Fruit fly (Drosophila melanogaster): ENCODE measurements around the gene VhaSFD.

Gene VhaSFD

DNA sequence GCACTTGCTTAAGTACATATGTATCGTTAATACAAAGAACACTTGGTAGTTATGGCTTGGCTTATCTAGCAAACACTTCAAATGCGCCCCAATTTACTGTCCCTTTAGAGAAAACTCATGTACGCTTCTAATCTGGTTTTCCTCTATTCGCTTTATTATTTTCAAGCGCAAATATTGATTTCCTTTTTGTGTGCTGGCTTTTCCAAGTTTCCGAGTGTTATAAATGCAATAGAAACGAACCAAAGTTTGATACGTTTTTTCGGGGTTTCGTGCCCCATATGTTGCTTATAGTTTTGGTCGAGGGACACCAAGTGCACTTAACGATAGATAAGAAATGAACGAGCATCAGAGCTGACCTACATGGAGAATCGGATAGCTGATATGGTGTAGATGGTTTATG lies 13.7 kb downstream of the VhaSFD start:
- TF ChIP-seq Sin3A (optimal IDR thresholded peaks at IDR 0.05): no peak
- TF ChIP-seq insv (optimal IDR thresholded peaks at IDR 0.05): no peak
- TF ChIP-seq psq (optimal IDR thresholded peaks at IDR 0.05): no peak
- TF ChIP-seq Myc (optimal IDR thresholded peaks at IDR 0.05): no peak
- TF ChIP-seq ttk (optimal IDR thresholded peaks at IDR 0.05): no peak
- no peak for TF ChIP-seq h (optimal IDR thresholded peaks at IDR 0.05)

DNA sequence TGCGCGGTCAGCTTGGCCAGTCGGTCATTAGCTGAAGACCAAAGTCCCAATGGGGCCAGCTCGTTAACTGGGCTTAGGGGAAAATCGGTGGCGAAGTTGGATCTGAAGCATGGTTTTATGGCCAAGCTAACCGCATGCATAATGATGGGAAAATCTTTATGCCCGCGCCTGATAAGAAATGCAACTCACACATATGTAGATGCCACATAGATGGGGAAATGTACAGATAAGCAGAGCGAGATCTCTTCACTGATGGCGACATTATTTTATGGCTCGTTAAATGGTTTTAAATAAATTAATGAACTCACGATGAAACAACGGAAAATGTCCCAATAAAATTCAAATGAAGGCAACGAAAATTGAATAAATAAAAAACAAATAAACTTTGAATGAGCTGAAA lies 15.7 kb downstream of the VhaSFD start:
- TF ChIP-seq psq (optimal IDR thresholded peaks at IDR 0.05) (no peak), Myc (optimal IDR thresholded peaks at IDR 0.05) (no peak), h (optimal IDR thresholded peaks at IDR 0.05) (no peak)

- TF ChIP-seq psq (optimal IDR thresholded peaks at IDR 0.05) (no peak), Sin3A (optimal IDR thresholded peaks at IDR 0.05) (no peak), h (optimal IDR thresholded peaks at IDR 0.05) (no peak), ttk (optimal IDR thresholded peaks at IDR 0.05) (no peak), insv (optimal IDR thresholded peaks at IDR 0.05) (no peak), Myc (optimal IDR thresholded peaks at IDR 0.05) (no peak)
These were observed 16.9 kb downstream of the VhaSFD start for dm6 chr2L:16710677-16711076.

dm6 chr2L:16710234-16710633 lies 17.4 kb downstream of the VhaSFD start:
- TF ChIP-seq h (optimal IDR thresholded peaks at IDR 0.05) (no peak), insv (optimal IDR thresholded peaks at IDR 0.05) (no peak), Sin3A (optimal IDR thresholded peaks at IDR 0.05) (no peak), ttk (optimal IDR thresholded peaks at IDR 0.05) (no peak), Myc (optimal IDR thresholded peaks at IDR 0.05) (no peak), psq (optimal IDR thresholded peaks at IDR 0.05) (no peak)

DNA sequence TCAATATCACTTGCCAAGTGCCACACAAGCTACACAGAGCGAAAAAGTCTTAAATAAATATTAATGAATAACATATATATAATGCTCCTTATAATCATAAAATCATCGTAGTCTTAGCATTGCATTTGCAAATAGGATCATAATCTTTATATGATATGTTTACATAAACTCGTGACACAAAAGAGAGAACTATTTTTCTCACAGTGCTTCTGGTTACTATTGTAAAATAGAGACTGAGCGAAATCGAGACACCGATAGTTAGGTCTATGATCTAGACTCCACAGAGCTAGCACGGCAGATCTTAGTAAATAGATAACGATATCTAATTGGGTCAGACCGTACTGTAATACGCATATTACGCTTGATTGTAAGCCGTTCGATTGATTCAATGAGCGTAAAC lies 17.9 kb downstream of the VhaSFD start:
- TF ChIP-seq h (optimal IDR thresholded peaks at IDR 0.05) (no peak), Myc (optimal IDR thresholded peaks at IDR 0.05) (no peak), psq (optimal IDR thresholded peaks at IDR 0.05) (no peak), Sin3A (optimal IDR thresholded peaks at IDR 0.05) (no peak), ttk (optimal IDR thresholded peaks at IDR 0.05) (no peak)

dm6 chr2L:16706882-16707775 lies 20.5 kb downstream of the VhaSFD start:
- no peak for TF ChIP-seq ttk (optimal IDR thresholded peaks at IDR 0.05)
- TF ChIP-seq Sin3A (optimal IDR thresholded peaks at IDR 0.05): no peak
- TF ChIP-seq h (optimal IDR thresholded peaks at IDR 0.05): no peak
- no peak for TF ChIP-seq psq (optimal IDR thresholded peaks at IDR 0.05)
- no peak for TF ChIP-seq insv (optimal IDR thresholded peaks at IDR 0.05)
- no peak for TF ChIP-seq Myc (optimal IDR thresholded peaks at IDR 0.05)

dm6 chr2L:16703753-16704152 lies 23.9 kb downstream of the VhaSFD start:
- peak; percentile 53 for TF ChIP-seq psq (optimal IDR thresholded peaks at IDR 0.05)
- TF ChIP-seq insv (optimal IDR thresholded peaks at IDR 0.05): no peak
- TF ChIP-seq Myc (optimal IDR thresholded peaks at IDR 0.05): no peak

- peak; percentile 46 for TF ChIP-seq psq (optimal IDR thresholded peaks at IDR 0.05)
- TF ChIP-seq ttk (optimal IDR thresholded peaks at IDR 0.05): no peak
These were observed 24.6 kb downstream of the VhaSFD start for dm6 chr2L:16703008-16703510.

- TF ChIP-seq ttk (optimal IDR thresholded peaks at IDR 0.05) (no peak), insv (optimal IDR thresholded peaks at IDR 0.05) (no peak), h (optimal IDR thresholded peaks at IDR 0.05) (no peak), Myc (optimal IDR thresholded peaks at IDR 0.05) (no peak), psq (optimal IDR thresholded peaks at IDR 0.05) (no peak), Sin3A (optimal IDR thresholded peaks at IDR 0.05) (no peak)
These were observed 37.1 kb downstream of the VhaSFD start for dm6 chr2L:16690619-16690908.

dm6 chr2L:16689800-16690618 lies 37.6 kb downstream of the VhaSFD start:
- no peak for TF ChIP-seq Myc (optimal IDR thresholded peaks at IDR 0.05)
- TF ChIP-seq insv (optimal IDR thresholded peaks at IDR 0.05): no peak
- no peak for TF ChIP-seq h (optimal IDR thresholded peaks at IDR 0.05)
- no peak for TF ChIP-seq psq (optimal IDR thresholded peaks at IDR 0.05)
- no peak for TF ChIP-seq ttk (optimal IDR thresholded peaks at IDR 0.05)
- no peak for TF ChIP-seq Sin3A (optimal IDR thresholded peaks at IDR 0.05)

dm6 chr2L:16687863-16688262 lies 39.8 kb downstream of the VhaSFD start:
- TF ChIP-seq h (optimal IDR thresholded peaks at IDR 0.05) (no peak), Sin3A (optimal IDR thresholded peaks at IDR 0.05) (no peak), insv (optimal IDR thresholded peaks at IDR 0.05) (no peak), psq (optimal IDR thresholded peaks at IDR 0.05) (no peak), ttk (optimal IDR thresholded peaks at IDR 0.05) (no peak), Myc (optimal IDR thresholded peaks at IDR 0.05) (no peak)

DNA sequence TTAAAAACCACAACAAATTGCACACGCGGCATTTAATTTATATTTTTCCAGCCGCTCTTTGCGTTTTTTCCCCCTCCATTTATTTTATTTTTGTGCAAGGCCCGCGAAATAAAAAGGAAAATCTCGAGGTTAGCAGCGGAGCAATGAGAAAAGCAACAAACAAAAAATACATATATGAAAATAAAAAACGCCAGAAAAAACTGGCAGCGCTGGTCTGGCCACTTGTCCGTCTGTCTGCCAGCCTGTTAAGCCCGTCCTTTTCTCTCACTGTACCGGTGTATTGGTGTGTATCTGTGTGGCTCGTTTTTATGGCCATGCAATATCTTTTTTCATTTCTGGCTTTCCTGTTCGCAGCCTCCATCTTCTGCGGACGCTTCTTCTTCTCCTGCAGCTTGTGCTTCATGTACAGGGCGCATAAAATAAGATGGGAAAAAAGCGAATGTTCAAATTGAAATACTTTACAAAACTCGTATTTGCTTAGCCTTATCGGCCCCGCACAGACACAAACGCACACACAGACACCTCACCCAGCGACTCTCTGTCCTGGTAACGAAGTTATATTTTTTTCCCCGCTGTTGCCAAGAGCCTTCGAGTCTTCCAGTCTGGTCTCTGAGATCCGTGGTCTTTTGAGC lies 41.1 kb downstream of the VhaSFD start:
- TF ChIP-seq h (optimal IDR thresholded peaks at IDR 0.05): no peak
- TF ChIP-seq Sin3A (optimal IDR thresholded peaks at IDR 0.05): no peak
- no peak for TF ChIP-seq ttk (optimal IDR thresholded peaks at IDR 0.05)
- TF ChIP-seq psq (optimal IDR thresholded peaks at IDR 0.05): no peak
- no peak for TF ChIP-seq insv (optimal IDR thresholded peaks at IDR 0.05)
- TF ChIP-seq Myc (optimal IDR thresholded peaks at IDR 0.05): no peak

Data from Kc167 (cell line).